Worm (Caenorhabditis elegans) whole organism, young adult: ENCODE data around the gene ZK1321.1.

ENCODE experiments used
- B0035.1 ChIP-seq: sonication (generic microtip); optimal IDR thresholded peaks from 2 replicates; lab custom pipeline; 2016; ENCODE audit warnings: missing genetic modification characterization, mild to moderate bottlenecking, missing compliant biosample characterization, missing genotype, missing genetic modification reagents
- B0336.3 ChIP-seq: fragments of 200-800 bp; sonication (Bioruptor generic); IDR thresholded peaks from 2 replicates; pipeline ENCODE4 v1.3.6; 2022; ENCODE audit warnings: missing genetic modification characterization, missing compliant biosample characterization
- C06A6.2 ChIP-seq: fragments of 200-800 bp; sonication (Bioruptor generic); conservative IDR thresholded peaks from 2 replicates; pipeline ENCODE4 v1.3.6; 2022; ENCODE audit warnings: missing genetic modification characterization, missing compliant biosample characterization
- F22D6.2 ChIP-seq: sonication (generic microtip); optimal IDR thresholded peaks from 2 replicates; lab custom pipeline; 2016; ENCODE audit warnings: mild to moderate bottlenecking, missing genetic modification characterization, missing compliant biosample characterization
- F33H1.4 ChIP-seq: fragments of 200-800 bp; sonication (Bioruptor generic); IDR thresholded peaks from 2 replicates; pipeline ENCODE4 v1.3.6; 2022; ENCODE audit warnings: missing genetic modification reagents, missing genetic modification characterization, missing compliant biosample characterization
- F55B11.4 ChIP-seq: sonication (generic microtip); optimal IDR thresholded peaks from 2 replicates; lab custom pipeline; 2016; ENCODE audit warnings: missing compliant biosample characterization, missing genetic modification characterization, borderline replicate concordance; ENCODE audit not compliant: insufficient read depth
- K12H6.12 ChIP-seq: fragments of 200-800 bp; sonication (Bioruptor generic); optimal IDR thresholded peaks from 2 replicates; lab custom pipeline; 2018; ENCODE audit warnings: mild to moderate bottlenecking, missing genetic modification characterization, missing compliant biosample characterization
- Y79H2A.3 ChIP-seq: fragments of 200-800 bp; sonication (Bioruptor generic); conservative IDR thresholded peaks from 2 replicates; pipeline ENCODE4 v1.3.6; 2022; ENCODE audit warnings: missing genetic modification reagents, missing genetic modification characterization, missing compliant biosample characterization
- atf-7 ChIP-seq: sonication (generic microtip); optimal IDR thresholded peaks from 2 replicates; lab custom pipeline; 2017; ENCODE audit warnings: mild to moderate bottlenecking, missing genetic modification characterization, missing compliant biosample characterization
- attf-5 ChIP-seq: fragments of 200-800 bp; sonication (Bioruptor generic); optimal IDR thresholded peaks from 2 replicates; lab custom pipeline; 2018; ENCODE audit warnings: mild to moderate bottlenecking, missing genetic modification characterization, missing compliant biosample characterization
- attf-6 ChIP-seq: fragments of 200-800 bp; sonication (Bioruptor generic); IDR thresholded peaks from 2 replicates; pipeline ENCODE4 v1.3.6; 2022; ENCODE audit warnings: missing genetic modification reagents, missing genetic modification characterization, missing compliant biosample characterization
- bed-2 ChIP-seq: fragments of 200-800 bp; sonication (Bioruptor generic); IDR thresholded peaks from 2 replicates; pipeline ENCODE4 v1.3.6; 2022; ENCODE audit warnings: missing genetic modification reagents, missing genetic modification characterization, missing compliant biosample characterization
- cebp-1 ChIP-seq, 2 experiments: fragments of 200-800 bp in 1 of 2; sonication (Bioruptor generic) in 1 of 2; sonication (generic microtip) in 1 of 2; IDR thresholded peaks in 1 of 2; optimal IDR thresholded peaks in 1 of 2; 2 replicates each; pipeline versions ENCODE4 v1.3.6 to Lab custom; 2017 to 2022; ENCODE audit warnings: missing compliant biosample characterization in 2 of 2, missing genetic modification characterization in 2 of 2, mild to moderate bottlenecking in 1 of 2, missing genetic modification reagents in 1 of 2, moderate library complexity in 1 of 2
- ceh-58 ChIP-seq: fragments of 200-800 bp; sonication (Bioruptor generic); IDR thresholded peaks from 2 replicates; pipeline ENCODE4 v1.3.6; 2022; ENCODE audit warnings: missing genetic modification characterization, missing compliant biosample characterization
- chd-7 ChIP-seq: sonication (generic microtip); optimal IDR thresholded peaks from 2 replicates; lab custom pipeline; 2016; ENCODE audit warnings: mild to moderate bottlenecking, missing genetic modification characterization, moderate library complexity, missing compliant biosample characterization
- egl-18 ChIP-seq: fragments of 200-800 bp; sonication (Bioruptor generic); IDR thresholded peaks from 2 replicates; pipeline ENCODE4 v1.3.6; 2022; ENCODE audit warnings: missing genetic modification reagents, missing genetic modification characterization, missing compliant biosample characterization
- egl-44 ChIP-seq: fragments of 200-800 bp; sonication (Bioruptor generic); IDR thresholded peaks from 2 replicates; pipeline ENCODE4 v1.3.6; 2022; ENCODE audit warnings: missing genetic modification reagents, missing genetic modification characterization, missing compliant biosample characterization
- ets-4 ChIP-seq: fragments of 200-800 bp; sonication (Bioruptor generic); optimal IDR thresholded peaks from 2 replicates; lab custom pipeline; 2018; ENCODE audit warnings: mild to moderate bottlenecking, missing genetic modification characterization, missing compliant biosample characterization
- fkh-3 ChIP-seq: sonication (generic microtip); optimal IDR thresholded peaks from 2 replicates; lab custom pipeline; 2016; ENCODE audit warnings: mild to moderate bottlenecking, missing genetic modification characterization, missing compliant biosample characterization
- hmg-1.2 ChIP-seq: fragments of 200-800 bp; sonication (Bioruptor generic); IDR thresholded peaks from 2 replicates; pipeline ENCODE4 v1.3.6; 2022; ENCODE audit warnings: missing genetic modification reagents, missing genetic modification characterization, missing compliant biosample characterization
- let-526 ChIP-seq: fragments of 200-800 bp; sonication (Bioruptor generic); IDR thresholded peaks from 2 replicates; pipeline ENCODE4 v1.3.6; 2022; ENCODE audit warnings: missing genetic modification reagents, missing genetic modification characterization, missing compliant biosample characterization
- lin-54 ChIP-seq: fragments of 200-800 bp; sonication (Bioruptor generic); optimal IDR thresholded peaks from 2 replicates; lab custom pipeline; 2018; ENCODE audit warnings: mild to moderate bottlenecking, missing genetic modification characterization, missing compliant biosample characterization
- lir-1 ChIP-seq: fragments of 200-800 bp; sonication (Bioruptor generic); conservative IDR thresholded peaks from 2 replicates; pipeline ENCODE4 v1.3.6; 2022; ENCODE audit warnings: missing genetic modification reagents, missing genetic modification characterization, missing compliant biosample characterization
- lsl-1 ChIP-seq: fragments of 200-800 bp; sonication (Bioruptor generic); optimal IDR thresholded peaks from 2 replicates; lab custom pipeline; 2018; ENCODE audit warnings: mild to moderate bottlenecking, missing genetic modification characterization, moderate library complexity, missing compliant biosample characterization
- lsy-27 ChIP-seq: sonication (generic microtip); optimal IDR thresholded peaks from 2 replicates; lab custom pipeline; 2017; ENCODE audit warnings: missing genetic modification characterization, mild to moderate bottlenecking, missing compliant biosample characterization, antibody characterized with exemption, missing genotype, borderline replicate concordance; ENCODE audit not compliant: insufficient read depth
- madf-8 ChIP-seq: fragments of 200-800 bp; sonication (Bioruptor generic); conservative IDR thresholded peaks from 2 replicates; pipeline ENCODE4 v1.3.6; 2022; ENCODE audit warnings: missing genetic modification reagents, missing genetic modification characterization, missing compliant biosample characterization
- mel-28 ChIP-seq: sonication (generic microtip); optimal IDR thresholded peaks from 2 replicates; lab custom pipeline; 2016; ENCODE audit warnings: borderline replicate concordance, mild to moderate bottlenecking, missing genetic modification characterization, missing compliant biosample characterization
- mes-4 ChIP-seq: sonication (generic microtip); optimal IDR thresholded peaks from 2 replicates; lab custom pipeline; 2016; ENCODE audit warnings: missing genotype, missing genetic modification characterization, missing compliant biosample characterization
- nfya-1 ChIP-seq: sonication (generic microtip); optimal IDR thresholded peaks from 2 replicates; lab custom pipeline; 2017; ENCODE audit warnings: antibody characterized with exemption, missing compliant biosample characterization, missing genetic modification characterization, borderline replicate concordance; ENCODE audit not compliant: insufficient read depth
- nfyb-1 ChIP-seq: fragments of 200-800 bp; sonication (Bioruptor generic); IDR thresholded peaks from 2 replicates; pipeline ENCODE4 v1.3.6; 2022; ENCODE audit warnings: missing genetic modification reagents, missing genetic modification characterization, missing compliant biosample characterization
- nhr-80 ChIP-seq: sonication (generic microtip); optimal IDR thresholded peaks from 2 replicates; lab custom pipeline; 2016; ENCODE audit warnings: missing genetic modification characterization, missing compliant biosample characterization
- nhr-90 ChIP-seq: sonication (generic microtip); optimal IDR thresholded peaks from 2 replicates; lab custom pipeline; 2016; ENCODE audit warnings: missing genotype, mild to moderate bottlenecking, missing genetic modification characterization, missing compliant biosample characterization
- pbrm-1 ChIP-seq: fragments of 200-800 bp; sonication (Bioruptor generic); IDR thresholded peaks from 2 replicates; pipeline ENCODE4 v1.3.6; 2022; ENCODE audit warnings: missing genetic modification reagents, missing genetic modification characterization, missing compliant biosample characterization
- rec-8 ChIP-seq, 2 experiments: sonication (generic microtip); optimal IDR thresholded peaks; 2 replicates each; lab custom pipeline; 2016; ENCODE audit warnings: mild to moderate bottlenecking in 2 of 2, missing genetic modification characterization in 2 of 2, missing genetic modification reagents in 2 of 2, missing genotype in 2 of 2, missing biosample characterization in 1 of 2, missing compliant biosample characterization in 1 of 2, moderate library complexity in 1 of 2
- repo-1 ChIP-seq: sonication (generic microtip); optimal IDR thresholded peaks from 2 replicates; lab custom pipeline; 2017; ENCODE audit warnings: mild to moderate bottlenecking, missing genetic modification characterization, missing compliant biosample characterization
- snpc-1.3 ChIP-seq: sonication (generic microtip); optimal IDR thresholded peaks from 2 replicates; lab custom pipeline; 2017; ENCODE audit warnings: missing genetic modification characterization, mild to moderate bottlenecking, missing compliant biosample characterization, antibody characterized with exemption, moderate library complexity, missing genotype, missing genetic modification reagents; ENCODE audit not compliant: insufficient read depth
- snpc-3.4 ChIP-seq: sonication (generic microtip); optimal IDR thresholded peaks from 2 replicates; lab custom pipeline; 2017; ENCODE audit warnings: missing genetic modification characterization, mild to moderate bottlenecking, missing compliant biosample characterization, antibody characterized with exemption, moderate library complexity, missing genotype, missing genetic modification reagents
- tbp1 ChIP-seq: fragments of 200-800 bp; sonication (Bioruptor generic); optimal IDR thresholded peaks from 2 replicates; lab custom pipeline; 2018; ENCODE audit warnings: mild to moderate bottlenecking, missing genetic modification characterization, missing compliant biosample characterization
- unc-130 ChIP-seq: sonication (generic microtip); optimal IDR thresholded peaks from 2 replicates; lab custom pipeline; 2016; ENCODE audit warnings: missing genetic modification reagents, missing genetic modification characterization, missing compliant biosample characterization
- zfh-2 ChIP-seq: fragments of 200-800 bp; sonication (Bioruptor generic); conservative IDR thresholded peaks from 2 replicates; pipeline ENCODE4 v1.3.6; 2022; ENCODE audit warnings: missing genetic modification reagents, missing genetic modification characterization, missing compliant biosample characterization
- ztf-18 ChIP-seq: sonication (generic microtip); optimal IDR thresholded peaks from 2 replicates; lab custom pipeline; 2016; ENCODE audit warnings: missing genotype, mild to moderate bottlenecking, missing genetic modification characterization, missing compliant biosample characterization
- ztf-22 ChIP-seq: fragments of 200-800 bp; sonication (Bioruptor generic); optimal IDR thresholded peaks from 2 replicates; lab custom pipeline; 2018; ENCODE audit warnings: mild to moderate bottlenecking, missing genetic modification characterization, moderate library complexity, missing compliant biosample characterization
- ztf-26 ChIP-seq: sonication (generic microtip); optimal IDR thresholded peaks from 2 replicates; lab custom pipeline; 2017; ENCODE audit warnings: missing genetic modification characterization, missing compliant biosample characterization
- ztf-3 ChIP-seq: fragments of 200-800 bp; sonication (Bioruptor generic); optimal IDR thresholded peaks from 2 replicates; lab custom pipeline; 2018; ENCODE audit warnings: mild to moderate bottlenecking, missing genetic modification characterization, missing compliant biosample characterization

The ZK1321.1 gene

DNA sequence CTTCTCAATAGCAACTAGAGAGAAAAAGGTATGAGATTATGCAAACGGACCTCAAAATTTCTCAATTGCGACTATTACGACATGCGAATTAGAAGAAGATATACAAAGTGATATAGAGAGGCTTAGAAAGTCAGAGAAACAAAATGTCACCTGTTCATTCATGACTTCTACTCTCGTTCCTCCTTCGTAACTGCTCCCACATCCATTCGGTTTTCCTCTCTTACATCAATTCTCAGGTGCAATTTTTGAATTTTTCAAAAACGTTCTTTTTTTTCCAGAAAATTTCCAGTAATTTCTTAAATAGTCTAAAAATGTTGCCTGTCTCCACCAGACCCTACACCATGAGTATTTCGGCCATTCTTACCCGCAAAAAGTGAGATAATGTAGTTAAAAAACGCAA lies 10.9 kb downstream of the ZK1321.1 start:
- TF ChIP-seq unc-130 (GFP tag; lab: Kevin White, UChicago) (no peak), B0035.1 (tag; lab: Kevin White, UChicago) (no peak), zfh-2 (GFP tag; lab: Robert Waterston, UW) (no peak), cebp-1 (GFP tag; IDR thresholded peaks at IDR 0.05; lab: Robert Waterston, UW) (no peak), cebp-1 (tag; optimal IDR thresholded peaks at IDR 0.05; lab: Kevin White, UChicago) (no peak), rec-8 (tag; optimal IDR thresholded peaks at IDR 0.05; lab: Kevin White, UChicago) (no peak), ztf-3 (GFP tag; lab: Kevin White, UChicago) (no peak), mes-4 (tag; lab: Kevin White, UChicago) (no peak), ztf-22 (GFP tag; lab: Kevin White, UChicago) (no peak), attf-5 (GFP tag; lab: Kevin White, UChicago) (no peak), lsy-27 (tag; lab: Kevin White, UChicago) (no peak), ztf-18 (no peak), lsl-1 (GFP tag; lab: Kevin White, UChicago) (no peak), madf-8 (no peak)

DNA sequence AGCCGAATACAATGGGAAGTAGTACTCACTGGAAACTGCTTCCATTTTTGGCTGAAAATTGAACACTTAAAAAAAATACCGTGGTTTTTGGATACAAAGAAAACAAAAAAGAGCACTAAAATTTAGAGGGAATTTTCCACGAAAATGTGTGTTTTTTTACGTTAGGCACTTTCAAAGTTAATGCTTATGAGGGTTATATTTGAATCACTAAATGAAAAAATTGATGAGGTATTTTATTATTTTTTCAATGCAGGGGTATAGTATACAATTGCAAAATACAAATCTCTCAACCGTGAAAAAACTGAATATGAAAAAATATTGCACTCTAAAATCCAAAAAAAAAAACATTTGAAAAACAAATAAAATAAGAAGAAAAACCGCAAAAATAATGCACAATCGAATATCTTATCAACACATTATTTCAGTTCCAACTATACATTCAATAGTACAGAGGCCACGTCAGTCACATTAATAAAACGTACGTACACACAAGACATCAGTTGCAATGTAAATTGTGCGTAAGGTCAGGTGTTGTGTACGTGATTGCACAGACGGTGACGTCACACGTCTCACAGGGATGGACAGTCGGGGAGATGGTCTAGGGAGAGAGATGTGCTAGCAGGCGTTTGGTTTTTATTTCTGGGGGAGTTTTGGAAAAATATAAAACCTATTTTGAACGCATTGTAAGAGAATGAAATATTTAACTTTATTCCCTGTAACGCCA lies 16.1 kb downstream of the ZK1321.1 start, which contains the start of gene aqp-10:
Gene aqp-10, minus strand, starts transcription at position 51 of the 724 bp plus-strand sequence.
- TF ChIP-seq K12H6.12 (tag; lab: Kevin White, UChicago) (peak; percentile 3), ceh-58 (no peak), ets-4 (GFP tag; lab: Kevin White, UChicago) (no peak), F55B11.4 (tag; lab: Kevin White, UChicago) (no peak), B0336.3 (0 out of 2 replicates have a peak, but pooled peaks have one; percentile 30), lin-54 (GFP tag; lab: Kevin White, UChicago) (peak; percentile 37), egl-44 (no peak), atf-7 (tag; lab: Kevin White, UChicago) (peak; percentile 54), nfyb-1 (0 out of 2 replicates have a peak, but pooled peaks have one; percentile 41), nhr-80 (peak; percentile 82), lir-1 (GFP tag; lab: Robert Waterston, UW) (no peak), nhr-90 (no peak), snpc-1.3 (no peak), hmg-1.2 (GFP tag; lab: Robert Waterston, UW) (0 out of 2 replicates have a peak, but pooled peaks have one; percentile 14), chd-7 (no peak), F22D6.2 (no peak), repo-1 (tag; lab: Kevin White, UChicago) (peak; percentile 67), egl-18 (GFP tag; lab: Robert Waterston, UW) (no peak), F33H1.4 (no peak), cebp-1 (GFP tag; IDR thresholded peaks at IDR 0.05; lab: Robert Waterston, UW) (no peak), cebp-1 (tag; optimal IDR thresholded peaks at IDR 0.05; lab: Kevin White, UChicago) (peak; percentile 60), mel-28 (tag; lab: Kevin White, UChicago) (no peak), ztf-22 (GFP tag; lab: Kevin White, UChicago) (no peak), Y79H2A.3 (GFP tag; lab: Robert Waterston, UW) (no peak), ztf-26 (no peak), nfya-1 (tag; lab: Kevin White, UChicago) (no peak), bed-2 (GFP tag; lab: Robert Waterston, UW) (no peak), let-526 (GFP tag; lab: Robert Waterston, UW) (no peak), tbp1 (GFP tag; lab: Kevin White, UChicago) (peak; percentile 29), attf-6 (GFP tag; lab: Robert Waterston, UW) (no peak), mes-4 (tag; lab: Kevin White, UChicago) (no peak), fkh-3 (tag; lab: Kevin White, UChicago) (no peak), C06A6.2 (GFP tag; lab: Robert Waterston, UW) (no peak), pbrm-1 (GFP tag; lab: Robert Waterston, UW) (0 out of 2 replicates have a peak, but pooled peaks have one; percentile 34), snpc-3.4 (no peak)
